Worm (Caenorhabditis elegans) whole organism, L2 larva: Measurements from ENCODE around the gene gld-3.

Source experiments
- ZK546.5 ChIP-seq: sonication (generic microtip); optimal IDR thresholded peaks from 2 replicates; lab custom pipeline; 2017; ENCODE audit warnings: missing biosample characterization, missing genetic modification characterization
- fos-1 ChIP-seq: fragments of 150-350 bp; optimal IDR thresholded peaks from 2 replicates; lab custom pipeline; 2014; ENCODE audit warnings: missing biosample characterization, missing genetic modification characterization
- nhr-25 ChIP-seq: fragments of 150-350 bp; sonication (generic microtip); optimal IDR thresholded peaks from 3 replicates; lab custom pipeline; 2014; ENCODE audit warnings: missing biosample characterization, missing genetic modification characterization

DNA sequence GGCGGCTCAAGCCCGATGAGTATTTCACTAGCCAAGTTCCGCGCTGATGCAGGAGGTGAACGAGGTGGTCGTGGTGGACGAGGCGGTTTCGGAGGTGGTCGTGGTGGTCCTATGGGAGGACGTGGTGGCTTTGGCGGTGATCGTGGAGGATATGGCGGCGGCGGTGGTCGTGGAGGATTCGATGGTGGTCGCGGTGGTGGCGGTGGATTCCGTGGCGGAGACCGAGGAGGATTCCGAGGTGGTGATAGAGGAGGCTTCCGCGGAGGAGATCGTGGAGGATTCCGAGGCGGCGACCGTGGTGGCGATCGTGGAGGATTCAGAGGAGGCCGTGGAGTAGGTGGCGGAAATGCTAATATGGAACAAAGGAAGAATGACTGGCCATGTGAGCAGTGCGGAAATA is 22.3 kb downstream of the gld-3 start:
- no peak for TF ChIP-seq nhr-25 (tag; lab: Kevin White, UChicago)
- TF ChIP-seq ZK546.5 (tag; lab: Kevin White, UChicago) = no peak
- no peak for TF ChIP-seq fos-1 (tag; lab: Kevin White, UChicago)
